Worm (Caenorhabditis elegans): ENCODE measurements around the gene ttr-49.

ttr-49 gene

ce11 chrV:9346804-9347203 is 9.5 kb downstream of the ttr-49 start, which contains the start of the genes K07B1.7 and try-5 (continued):
- peak in 1 of 2 experiments; percentile 49 for TF ChIP-seq mdl-1 (tag; optimal IDR thresholded peaks at IDR 0.05)
- peak; percentile 68 for TF ChIP-seq lin-14 (GFP tag; optimal IDR thresholded peaks at IDR 0.05)
- no peak for TF ChIP-seq alr-1 (tag; optimal IDR thresholded peaks at IDR 0.05; ENCODE audit: borderline replicate concordance)
- TF ChIP-seq zag-1 (tag; optimal IDR thresholded peaks at IDR 0.05) = no peak
- TF ChIP-seq zip-4 (GFP tag; optimal IDR thresholded peaks at IDR 0.05) = no peak
- TF ChIP-seq sup-37 (GFP tag; optimal IDR thresholded peaks at IDR 0.05) = no peak
- peak; percentile 79 for TF ChIP-seq snu-23 (GFP tag; optimal IDR thresholded peaks at IDR 0.05)
- TF ChIP-seq aly-2 (tag; optimal IDR thresholded peaks at IDR 0.05) = no peak
- TF ChIP-seq lir-3 (tag; optimal IDR thresholded peaks at IDR 0.05; ENCODE audit: poor library complexity) = no peak
- peak; percentile 73 for TF ChIP-seq skn-1 (tag; optimal IDR thresholded peaks at IDR 0.05)
- TF ChIP-seq elt-2 (tag; optimal IDR thresholded peaks at IDR 0.05) = no peak
- TF ChIP-seq C16A3.4 (tag; optimal IDR thresholded peaks at IDR 0.05) = peak; percentile 82
- peak; percentile 16 for TF ChIP-seq nhr-90 (tag; optimal IDR thresholded peaks at IDR 0.05; ENCODE audit: poor library complexity)
- TF ChIP-seq grh-1 (GFP tag; IDR thresholded peaks at IDR 0.05) = no peak
- TF ChIP-seq unc-86 (tag; optimal IDR thresholded peaks at IDR 0.05) = peak; percentile 26
- TF ChIP-seq egl-13 (tag; optimal IDR thresholded peaks at IDR 0.05) = peak; percentile 25
- peak; percentile 91 to 96 for TF ChIP-seq efl-1 (optimal IDR thresholded peaks at IDR 0.05)
- TF ChIP-seq efl-1 (GFP tag; optimal IDR thresholded peaks at IDR 0.05 in 1 of 2) = peak; percentile 97 to 99
- TF ChIP-seq fkh-4 (tag; optimal IDR thresholded peaks at IDR 0.05; ENCODE audit: borderline replicate concordance) = no peak
- TF ChIP-seq hlh-4 (tag; optimal IDR thresholded peaks at IDR 0.05) = no peak
- TF ChIP-seq snpc-4 (tag; optimal IDR thresholded peaks at IDR 0.05) = no peak
- TF ChIP-seq nhr-76 (tag; optimal IDR thresholded peaks at IDR 0.05) = no peak
- no peak for TF ChIP-seq Y116A8C.19 (tag; optimal IDR thresholded peaks at IDR 0.05; ENCODE audit: borderline replicate concordance)
- TF ChIP-seq ceh-82 (tag; optimal IDR thresholded peaks at IDR 0.05) = peak; percentile 45 to 72 (median 65)
- no peak for TF ChIP-seq lin-39 (tag; optimal IDR thresholded peaks at IDR 0.05)
- TF ChIP-seq pqm-1 (tag; optimal IDR thresholded peaks at IDR 0.05) = no peak
- no peak for TF ChIP-seq nhr-84 (tag; optimal IDR thresholded peaks at IDR 0.05)
- peak; percentile 48 for TF ChIP-seq dsc-1 (tag; optimal IDR thresholded peaks at IDR 0.05)
- peak; percentile 10 for TF ChIP-seq ama-1 (optimal IDR thresholded peaks at IDR 0.05)
- no peak for TF ChIP-seq sptf-1 (tag; optimal IDR thresholded peaks at IDR 0.05)
- no peak for TF ChIP-seq hlh-17 (GFP tag; optimal IDR thresholded peaks at IDR 0.05; ENCODE audit: borderline replicate concordance)
- no peak for TF ChIP-seq unc-30 (tag; optimal IDR thresholded peaks at IDR 0.05)
- TF ChIP-seq lin-35 (GFP tag; optimal IDR thresholded peaks at IDR 0.05) = peak; percentile 99
- no peak for TF ChIP-seq unc-130 (tag; optimal IDR thresholded peaks at IDR 0.05)
- TF ChIP-seq ceh-88 (GFP tag; IDR thresholded peaks at IDR 0.05) = no peak
- TF ChIP-seq dpl-1 (GFP tag; optimal IDR thresholded peaks at IDR 0.05) = peak; percentile 96 to 98 (median 96)
- TF ChIP-seq rnt-1 (tag; optimal IDR thresholded peaks at IDR 0.05) = peak; percentile 74
- peak; percentile 68 for TF ChIP-seq nhr-20 (tag; optimal IDR thresholded peaks at IDR 0.05)
- TF ChIP-seq pag-3 (tag; optimal IDR thresholded peaks at IDR 0.05; ENCODE audit: borderline replicate concordance, insufficient read depth) = no peak
- peak; percentile 42 for TF ChIP-seq F16B12.6 (tag; optimal IDR thresholded peaks at IDR 0.05)
- peak; percentile 61 for TF ChIP-seq lin-13 (GFP tag; optimal IDR thresholded peaks at IDR 0.05)
- TF ChIP-seq ets-5 (GFP tag; IDR thresholded peaks at IDR 0.05) = no peak
- TF ChIP-seq swsn-7 (tag; optimal IDR thresholded peaks at IDR 0.05) = peak; percentile 56
- TF ChIP-seq jun-1 (tag; optimal IDR thresholded peaks at IDR 0.05) = peak; percentile 12
- peak; percentile 67 for TF ChIP-seq mep-1 (tag; optimal IDR thresholded peaks at IDR 0.05)
- peak; percentile 77 for TF ChIP-seq nhr-71 (tag; optimal IDR thresholded peaks at IDR 0.05)
- no peak for TF ChIP-seq ztf-4 (tag; optimal IDR thresholded peaks at IDR 0.05)
- peak; percentile 64 for TF ChIP-seq blmp-1 (tag; optimal IDR thresholded peaks at IDR 0.05)
- TF ChIP-seq fkh-8 (tag; optimal IDR thresholded peaks at IDR 0.05) = peak; percentile 43

Measured in whole organism, L1 larva.